Worm (Caenorhabditis elegans) whole organism, early embryonic: ENCODE data around the gene sphk-1.

Source experiments
- B0310.2 ChIP-seq: sonication (generic microtip); optimal IDR thresholded peaks from 2 replicates; lab custom pipeline; 2016; ENCODE audit warnings: mild to moderate bottlenecking, missing genetic modification characterization, missing compliant biosample characterization
- F13C5.2 ChIP-seq: sonication (generic microtip); optimal IDR thresholded peaks from 2 replicates; lab custom pipeline; 2017; ENCODE audit warnings: mild to moderate bottlenecking, missing genetic modification characterization, inconsistent platforms, missing compliant biosample characterization
- ama-1 ChIP-seq: fragments of 150-350 bp; optimal IDR thresholded peaks from 2 replicates; lab custom pipeline; 2014
- ceh-36 ChIP-seq: sonication (generic microtip); optimal IDR thresholded peaks from 2 replicates; lab custom pipeline; 2016; ENCODE audit warnings: missing genetic modification characterization, inconsistent platforms, missing compliant biosample characterization
- flt-1 ChIP-seq: fragments of 200-800 bp; sonication (Bioruptor generic); IDR thresholded peaks from 2 replicates; pipeline ENCODE4 v1.3.6; 2022; ENCODE audit warnings: missing genetic modification characterization, missing compliant biosample characterization
- hmg-4 ChIP-seq: fragments of 200-800 bp; sonication (Bioruptor generic); optimal IDR thresholded peaks from 2 replicates; lab custom pipeline; 2018; ENCODE audit warnings: mild to moderate bottlenecking, missing genetic modification characterization, missing compliant biosample characterization
- pes-1 ChIP-seq: fragments of 200-800 bp; sonication (Bioruptor generic); IDR thresholded peaks from 2 replicates; pipeline ENCODE4 v1.3.6; 2022; ENCODE audit warnings: missing genetic modification reagents, missing genetic modification characterization, missing compliant biosample characterization
- tbx-37 ChIP-seq: fragments of 200-800 bp; sonication (Bioruptor generic); conservative IDR thresholded peaks from 2 replicates; pipeline ENCODE4 v1.3.6; 2022; ENCODE audit warnings: missing genetic modification reagents, missing genetic modification characterization, missing compliant biosample characterization
- tra-4 ChIP-seq: sonication (generic microtip); optimal IDR thresholded peaks from 2 replicates; lab custom pipeline; 2017; ENCODE audit warnings: missing genetic modification characterization, missing compliant biosample characterization

ce11 chrII:8661539-8661938 lies 39.9 kb downstream of the sphk-1 start, which contains the start of the genes piga-1 and eif-2Bepsilon:
- TF ChIP-seq ama-1 (lab: Kevin White, UChicago) (no peak), ceh-36 (tag; lab: Kevin White, UChicago) (no peak), tra-4 (tag; lab: Kevin White, UChicago) (no peak), F13C5.2 (no peak), flt-1 (no peak), pes-1 (GFP tag; lab: Robert Waterston, UW) (no peak), hmg-4 (GFP tag; lab: Kevin White, UChicago) (no peak), tbx-37 (no peak), B0310.2 (tag; lab: Kevin White, UChicago) (no peak)
